Worm (Caenorhabditis elegans) whole organism, early embryonic: ENCODE results near the gene fbxa-126.

ENCODE experiments used
- B0310.2 ChIP-seq: sonication (generic microtip); optimal IDR thresholded peaks from 2 replicates; lab custom pipeline; 2016; ENCODE audit warnings: mild to moderate bottlenecking, missing genetic modification characterization, missing compliant biosample characterization
- aly-1 ChIP-seq: sonication (generic microtip); optimal IDR thresholded peaks from 2 replicates; lab custom pipeline; 2016; ENCODE audit warnings: missing genetic modification characterization, missing compliant biosample characterization
- ama-1 ChIP-seq: fragments of 150-350 bp; optimal IDR thresholded peaks from 2 replicates; lab custom pipeline; 2014
- flt-1 ChIP-seq: fragments of 200-800 bp; sonication (Bioruptor generic); IDR thresholded peaks from 2 replicates; pipeline ENCODE4 v1.3.6; 2022; ENCODE audit warnings: missing genetic modification characterization, missing compliant biosample characterization
- pes-1 ChIP-seq: fragments of 200-800 bp; sonication (Bioruptor generic); IDR thresholded peaks from 2 replicates; pipeline ENCODE4 v1.3.6; 2022; ENCODE audit warnings: missing genetic modification reagents, missing genetic modification characterization, missing compliant biosample characterization
- tra-4 ChIP-seq: sonication (generic microtip); optimal IDR thresholded peaks from 2 replicates; lab custom pipeline; 2017; ENCODE audit warnings: missing genetic modification characterization, missing compliant biosample characterization

DNA sequence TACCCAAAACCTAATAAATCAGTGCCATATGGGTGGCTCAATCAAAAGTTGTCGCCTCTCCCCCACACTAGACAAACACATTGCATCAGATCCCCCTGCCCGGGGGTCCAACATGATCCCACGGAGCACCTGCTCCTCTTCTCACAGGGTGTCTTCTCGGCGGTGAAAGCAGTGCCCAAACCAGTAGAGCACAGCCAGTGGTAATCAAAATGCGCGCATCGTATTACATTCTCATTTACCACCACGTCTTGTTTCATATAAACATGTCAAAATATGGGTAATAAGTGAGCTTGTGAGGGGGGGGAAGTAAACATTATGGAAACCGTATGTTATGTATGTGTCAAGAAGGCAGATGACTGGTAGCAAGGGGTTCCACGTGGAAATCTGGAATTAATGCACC is 26.3 kb downstream of the fbxa-126 start:
- TF ChIP-seq flt-1: no peak
- TF ChIP-seq B0310.2: no peak
- no peak for TF ChIP-seq aly-1 (tag; lab: Kevin White, UChicago)
- TF ChIP-seq ama-1 (lab: Kevin White, UChicago): no peak
- no peak for TF ChIP-seq tra-4
- TF ChIP-seq pes-1: no peak
